Fruit fly (Drosophila melanogaster) whole organism, embryonic: ENCODE measurements around the gene CheB38b.

Experiments used
- Antp ChIP-seq: fragments of 200-800 bp; sonication (Bioruptor generic); optimal IDR thresholded peaks from 3 replicates; lab custom pipeline; 2016; ENCODE audit warnings: missing biosample characterization, missing genetic modification characterization
- Bteb2 ChIP-seq: fragments of 200-800 bp; sonication (Bioruptor generic); optimal IDR thresholded peaks from 2 replicates; lab custom pipeline; 2016; ENCODE audit warnings: missing biosample characterization, missing genetic modification characterization
- C15 ChIP-seq: fragments of 200-800 bp; sonication (Bioruptor generic); IDR thresholded peaks from 3 replicates; pipeline ENCODE4 v1.3.6; 2022; ENCODE audit warnings: missing biosample characterization, missing genetic modification characterization
- CG14667 ChIP-seq: fragments of 200-800 bp; sonication (Bioruptor generic); IDR thresholded peaks from 2 replicates; pipeline ENCODE4 v1.3.6; 2022; ENCODE audit warnings: missing biosample characterization, missing genetic modification characterization
- CG14965 ChIP-seq: fragments of 200-800 bp; sonication (Bioruptor generic); optimal IDR thresholded peaks from 2 replicates; lab custom pipeline; 2016; ENCODE audit warnings: missing biosample characterization, missing genetic modification characterization, borderline replicate concordance
- CG15011 ChIP-seq: fragments of 200-800 bp; sonication (Bioruptor generic); optimal IDR thresholded peaks from 3 replicates; lab custom pipeline; 2018; ENCODE audit warnings: missing biosample characterization, mild to moderate bottlenecking, missing genetic modification characterization
- CG15479 ChIP-seq: fragments of 200-800 bp; sonication (Bioruptor generic); optimal IDR thresholded peaks from 3 replicates; lab custom pipeline; 2019; ENCODE audit warnings: missing biosample characterization, mild to moderate bottlenecking, missing genetic modification characterization, moderate library complexity
- CG15696 ChIP-seq: fragments of 200-800 bp; sonication (Bioruptor generic); optimal IDR thresholded peaks from 2 replicates; lab custom pipeline; 2019; ENCODE audit warnings: missing biosample characterization, mild to moderate bottlenecking, missing genetic modification characterization, moderate library complexity
- CG1647 ChIP-seq: fragments of 200-800 bp; sonication (Bioruptor generic); optimal IDR thresholded peaks from 3 replicates; lab custom pipeline; 2016; ENCODE audit warnings: missing biosample characterization, missing genetic modification characterization
- CG18476 ChIP-seq: fragments of 200-800 bp; sonication (Bioruptor generic); optimal IDR thresholded peaks from 2 replicates; lab custom pipeline; 2016; ENCODE audit warnings: missing biosample characterization, mild to moderate bottlenecking, missing genetic modification characterization
- CG2116 ChIP-seq: fragments of 200-800 bp; sonication (Bioruptor generic); optimal IDR thresholded peaks from 3 replicates; lab custom pipeline; 2018; ENCODE audit warnings: missing biosample characterization, mild to moderate bottlenecking, missing genetic modification characterization
- CG2199 ChIP-seq: fragments of 200-800 bp; sonication (Bioruptor generic); IDR thresholded peaks from 3 replicates; pipeline ENCODE4 v1.3.6; 2022; ENCODE audit warnings: missing biosample characterization, missing genetic modification characterization
- CG2889 ChIP-seq: fragments of 200-800 bp; sonication (Bioruptor generic); IDR thresholded peaks from 3 replicates; pipeline ENCODE4 v1.3.6; 2022; ENCODE audit warnings: missing biosample characterization, missing genetic modification characterization
- CG4404 ChIP-seq: fragments of 200-800 bp; sonication (Bioruptor generic); IDR thresholded peaks from 2 replicates; pipeline ENCODE4 v1.3.6; 2022; ENCODE audit warnings: missing biosample characterization, missing genetic modification characterization
- CG4730 ChIP-seq: fragments of 200-800 bp; sonication (Bioruptor generic); IDR thresholded peaks from 2 replicates; pipeline ENCODE4 v1.3.6; 2022; ENCODE audit warnings: missing biosample characterization, missing genetic modification characterization
- CG5245 ChIP-seq: fragments of 200-800 bp; sonication (Bioruptor generic); optimal IDR thresholded peaks from 3 replicates; lab custom pipeline; 2016; ENCODE audit warnings: missing biosample characterization, missing genetic modification characterization
- CG6254 ChIP-seq: fragments of 200-800 bp; sonication (Bioruptor generic); optimal IDR thresholded peaks from 3 replicates; lab custom pipeline; 2017; ENCODE audit warnings: mild to moderate bottlenecking, missing biosample characterization, missing genetic modification reagents, missing genetic modification characterization
- CG7556 ChIP-seq: fragments of 200-800 bp; sonication (Bioruptor generic); optimal IDR thresholded peaks from 2 replicates; lab custom pipeline; 2017; ENCODE audit warnings: missing biosample characterization, mild to moderate bottlenecking, missing genetic modification characterization
- CG8290 ChIP-seq, 3 experiments: fragments of 200-800 bp; sonication (Bioruptor generic); optimal IDR thresholded peaks; 2 replicates each; lab custom pipeline; 2016 to 2019; ENCODE audit warnings: missing biosample characterization in 3 of 3, missing genetic modification characterization in 3 of 3, mild to moderate bottlenecking in 2 of 3, moderate library complexity in 1 of 3
- CG8359 ChIP-seq: fragments of 200-800 bp; sonication (Bioruptor generic); optimal IDR thresholded peaks from 2 replicates; lab custom pipeline; 2017; ENCODE audit warnings: missing biosample characterization, mild to moderate bottlenecking, missing genetic modification characterization, borderline replicate concordance
- Camta ChIP-seq: fragments of 200-800 bp; sonication (Bioruptor generic); optimal IDR thresholded peaks from 2 replicates; lab custom pipeline; 2016; ENCODE audit warnings: missing biosample characterization, missing genetic modification characterization
- Dfd ChIP-seq, 2 experiments: fragments of >200 bp; optimal IDR thresholded peaks; 2 replicates each; lab custom pipeline; 2017; ENCODE audit warnings: missing biosample characterization in 2 of 2, missing genetic modification characterization in 2 of 2
- Dp ChIP-seq: fragments of 200-800 bp; sonication (Bioruptor generic); optimal IDR thresholded peaks from 2 replicates; lab custom pipeline; 2018; ENCODE audit warnings: missing biosample characterization, mild to moderate bottlenecking, missing genetic modification characterization, moderate library complexity
- ERR ChIP-seq: fragments of 200-800 bp; sonication (Bioruptor generic); optimal IDR thresholded peaks from 2 replicates; lab custom pipeline; 2016; ENCODE audit warnings: missing biosample characterization, missing genetic modification characterization
- Ets65A ChIP-seq: fragments of 200-800 bp; sonication (Bioruptor generic); peaks from one replicate; lab custom pipeline; 2016; ENCODE audit warnings: missing biosample characterization, missing genetic modification characterization
- Ets97D ChIP-seq: fragments of 200-800 bp; sonication (Bioruptor generic); optimal IDR thresholded peaks from 3 replicates; lab custom pipeline; 2016; ENCODE audit warnings: missing biosample characterization, missing genetic modification characterization
- Gsc ChIP-seq: fragments of 200-800 bp; sonication (Bioruptor generic); IDR thresholded peaks from 2 replicates; pipeline ENCODE4 v1.3.6; 2022; ENCODE audit warnings: missing biosample characterization, missing genetic modification characterization
- Gug ChIP-seq: fragments of 200-800 bp; sonication (Bioruptor generic); IDR thresholded peaks from 4 replicates; pipeline ENCODE4 v1.3.6; 2022; ENCODE audit warnings: missing biosample characterization, missing genetic modification characterization
- Hey ChIP-seq: fragments of 200-800 bp; sonication (Bioruptor generic); optimal IDR thresholded peaks from 3 replicates; lab custom pipeline; 2018; ENCODE audit warnings: missing biosample characterization, mild to moderate bottlenecking, missing genetic modification characterization
- MTF-1 ChIP-seq: fragments of 200-800 bp; sonication (Bioruptor generic); optimal IDR thresholded peaks from 2 replicates; lab custom pipeline; 2018; ENCODE audit warnings: missing biosample characterization, mild to moderate bottlenecking, missing genetic modification characterization, borderline replicate concordance
- Meics ChIP-seq: fragments of 200-800 bp; sonication (Bioruptor generic); optimal IDR thresholded peaks from 2 replicates; lab custom pipeline; 2017; ENCODE audit warnings: missing biosample characterization, mild to moderate bottlenecking, missing genetic modification characterization
- al ChIP-seq: fragments of 200-800 bp; sonication (Bioruptor generic); IDR thresholded peaks from 2 replicates; pipeline ENCODE4 v1.3.6; 2022; ENCODE audit warnings: missing biosample characterization, missing genetic modification characterization
- ara ChIP-seq: fragments of 200-800 bp; sonication (Bioruptor generic); IDR thresholded peaks from 2 replicates; pipeline ENCODE4 v1.3.6; 2022; ENCODE audit warnings: missing biosample characterization, missing genetic modification characterization
- bbx ChIP-seq: fragments of 200-800 bp; sonication (Bioruptor generic); IDR thresholded peaks from 2 replicates; pipeline ENCODE4 v1.3.6; 2022; ENCODE audit warnings: missing biosample characterization, missing genetic modification characterization; ENCODE audit not compliant: partially characterized antibody
- ci ChIP-seq: fragments of 200-800 bp; sonication (Bioruptor generic); IDR thresholded peaks from 3 replicates; pipeline ENCODE4 v1.3.6; 2022; ENCODE audit warnings: missing biosample characterization, missing genetic modification characterization
- ems ChIP-seq: fragments of 200-800 bp; sonication (Bioruptor generic); optimal IDR thresholded peaks from 3 replicates; lab custom pipeline; 2016; ENCODE audit warnings: missing biosample characterization, missing genetic modification characterization
- fd3F ChIP-seq: fragments of 200-800 bp; sonication (Bioruptor generic); optimal IDR thresholded peaks from 2 replicates; lab custom pipeline; 2018; ENCODE audit warnings: missing biosample characterization, mild to moderate bottlenecking, missing genetic modification characterization, moderate library complexity
- fu2 ChIP-seq: fragments of 200-800 bp; sonication (Bioruptor generic); optimal IDR thresholded peaks from 2 replicates; lab custom pipeline; 2016; ENCODE audit warnings: missing biosample characterization, missing genetic modification characterization
- hkb ChIP-seq, 2 experiments: fragments of 200-800 bp in 1 of 2; fragments of >200 bp in 1 of 2; sonication (Bioruptor generic) in 1 of 2; IDR thresholded peaks in 1 of 2; optimal IDR thresholded peaks in 1 of 2; 2 replicates each; pipeline versions ENCODE4 v1.3.6 to Lab custom; 2017 to 2022; ENCODE audit warnings: missing biosample characterization in 1 of 2, missing genetic modification characterization in 1 of 2
- knrl ChIP-seq: fragments of 200-800 bp; sonication (Bioruptor generic); IDR thresholded peaks from 3 replicates; pipeline ENCODE4 v1.3.6; 2022; ENCODE audit warnings: missing biosample characterization, missing genetic modification characterization; ENCODE audit not compliant: partially characterized antibody
- nau ChIP-seq: fragments of 200-800 bp; sonication (Bioruptor generic); optimal IDR thresholded peaks from 3 replicates; lab custom pipeline; 2017; ENCODE audit warnings: missing biosample characterization, mild to moderate bottlenecking, missing genetic modification characterization, missing genetic modification reagents
- row ChIP-seq: fragments of 200-800 bp; sonication (Bioruptor generic); IDR thresholded peaks from 3 replicates; pipeline ENCODE4 v1.3.6; 2022; ENCODE audit warnings: missing biosample characterization, missing genetic modification characterization
- schlank ChIP-seq: fragments of 200-800 bp; sonication (Bioruptor generic); optimal IDR thresholded peaks from 2 replicates; lab custom pipeline; 2018; ENCODE audit warnings: missing biosample characterization, mild to moderate bottlenecking, missing genetic modification characterization
- stc ChIP-seq: fragments of 200-800 bp; sonication (Bioruptor generic); IDR thresholded peaks from 2 replicates; pipeline ENCODE4 v1.3.6; 2022; ENCODE audit warnings: missing biosample characterization, missing genetic modification characterization
- sug ChIP-seq: fragments of 200-800 bp; optimal IDR thresholded peaks from 2 replicates; lab custom pipeline; 2019; ENCODE audit warnings: missing biosample characterization, mild to moderate bottlenecking, missing genetic modification characterization, moderate library complexity
- twi ChIP-seq: fragments of 200-800 bp; optimal IDR thresholded peaks from 2 replicates; lab custom pipeline; 2019; ENCODE audit warnings: missing biosample characterization, mild to moderate bottlenecking, missing genetic modification characterization, moderate library complexity
- tx ChIP-seq: fragments of 200-800 bp; sonication (Bioruptor generic); optimal IDR thresholded peaks from 2 replicates; lab custom pipeline; 2016; ENCODE audit warnings: missing biosample characterization, missing genetic modification characterization
- vfl ChIP-seq: fragments of 200-800 bp; sonication (Bioruptor generic); optimal IDR thresholded peaks from 2 replicates; lab custom pipeline; 2016; ENCODE audit warnings: missing biosample characterization, missing genetic modification characterization
- z ChIP-seq: fragments of 200-800 bp; sonication (Bioruptor generic); IDR thresholded peaks from 3 replicates; pipeline ENCODE4 v1.3.6; 2022; ENCODE audit warnings: missing biosample characterization, missing genetic modification characterization
- zf30C ChIP-seq: fragments of 200-800 bp; sonication (Bioruptor generic); optimal IDR thresholded peaks from 3 replicates; lab custom pipeline; 2018; ENCODE audit warnings: missing biosample characterization, mild to moderate bottlenecking, missing genetic modification characterization

The CheB38b gene

DNA sequence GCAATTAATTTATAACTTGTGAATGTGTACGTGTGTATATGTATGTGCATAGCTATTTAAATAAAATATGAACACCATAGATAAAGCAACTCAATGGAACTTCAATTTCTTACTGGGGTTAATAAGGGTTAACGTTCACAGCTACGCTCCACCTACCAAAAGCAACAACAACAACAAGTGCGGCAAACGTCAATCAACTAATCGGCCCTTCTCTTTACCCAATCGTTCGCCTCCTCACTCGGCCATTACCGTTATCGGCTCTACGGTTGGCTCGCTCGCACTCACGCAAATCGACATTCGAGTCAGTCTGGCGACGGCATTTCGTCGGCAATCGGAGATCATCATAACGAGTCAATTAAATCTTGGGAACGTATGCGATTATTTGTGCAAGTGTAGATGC, 34.0 kb downstream of the CheB38b start (continued):
- TF ChIP-seq CG2116 (GFP tag; lab: Kevin White, UChicago) (no peak), C15 (GFP tag; lab: Robert Waterston, UW) (no peak), al (GFP tag; lab: Robert Waterston, UW) (no peak), twi (no peak), ems (no peak), nau (GFP tag; lab: Kevin White, UChicago) (no peak), Gsc (GFP tag; lab: Robert Waterston, UW) (no peak), bbx (GFP tag; lab: Robert Waterston, UW) (no peak), MTF-1 (no peak), CG4404 (GFP tag; lab: Robert Waterston, UW) (no peak), CG15479 (GFP tag; lab: Kevin White, UChicago) (peak; percentile 50), Hey (tag; lab: Kevin White, UChicago) (no peak), ara (GFP tag; lab: Robert Waterston, UW) (0 out of 2 replicates have a peak, but pooled peaks have one; percentile 27), CG5245 (no peak), ERR (GFP tag; lab: Kevin White, UChicago) (no peak)

- peak; percentile 73 for TF ChIP-seq Meics
- TF ChIP-seq Bteb2 (GFP tag; lab: Kevin White, UChicago) = no peak
- no peak for TF ChIP-seq Ets65A (GFP tag; lab: Kevin White, UChicago)
- peak; percentile 61 for TF ChIP-seq CG15011 (GFP tag; lab: Kevin White, UChicago)
- peak; percentile 29 for TF ChIP-seq CG6254 (GFP tag; lab: Kevin White, UChicago)
- TF ChIP-seq schlank = peak; percentile 86
- TF ChIP-seq CG18476 (GFP tag; lab: Kevin White, UChicago) = peak; percentile 2
- TF ChIP-seq CG2199 = no peak
- no peak for TF ChIP-seq knrl (GFP tag; lab: Robert Waterston, UW)
- peak; percentile 28 for TF ChIP-seq sug
- no peak for TF ChIP-seq z
- peak; percentile 33 for TF ChIP-seq tx (GFP tag; lab: Kevin White, UChicago)
- TF ChIP-seq Gug (GFP tag; lab: Robert Waterston, UW) = no peak
- TF ChIP-seq vfl (GFP tag; lab: Kevin White, UChicago) = no peak
- TF ChIP-seq fu2 (GFP tag; lab: Kevin White, UChicago) = no peak
- TF ChIP-seq row (GFP tag; lab: Robert Waterston, UW) = peak; percentile 9; the same call in 1 of the 3 replicates
- TF ChIP-seq fd3F (GFP tag; lab: Kevin White, UChicago) = peak; percentile 56
- no peak for TF ChIP-seq CG14667 (GFP tag; lab: Robert Waterston, UW)
- peak; percentile 7 for TF ChIP-seq CG1647 (GFP tag; lab: Kevin White, UChicago)
- TF ChIP-seq Dp (GFP tag; lab: Kevin White, UChicago) = no peak
- TF ChIP-seq Camta = peak; percentile 30
- TF ChIP-seq CG14965 (GFP tag; lab: Kevin White, UChicago) = peak; percentile 59
- TF ChIP-seq stc (GFP tag; lab: Robert Waterston, UW) = peak; percentile 10; the same call in 1 of the 2 replicates
- peak; percentile 59 for TF ChIP-seq CG8359 (GFP tag; lab: Kevin White, UChicago)
- no peak for TF ChIP-seq CG4730 (GFP tag; lab: Robert Waterston, UW)
- peak; percentile 19 for TF ChIP-seq CG8290 (GFP tag; optimal IDR thresholded peaks at IDR 0.05; lab: Kevin White, UChicago)
- peak; percentile 57 to 94 for TF ChIP-seq CG8290 (tag; optimal IDR thresholded peaks at IDR 0.05; lab: Kevin White, UChicago)
- peak; percentile 90 for TF ChIP-seq CG15696 (tag; lab: Kevin White, UChicago)
- no peak for TF ChIP-seq Ets97D (GFP tag; lab: Kevin White, UChicago)
- peak; percentile 82 for TF ChIP-seq ci (GFP tag; lab: Robert Waterston, UW)
- TF ChIP-seq CG7556 (GFP tag; lab: Kevin White, UChicago) = peak; percentile 67
- no peak for TF ChIP-seq Dfd (GFP tag; optimal IDR thresholded peaks at IDR 0.05; lab: Kevin White, UChicago)
- no peak for TF ChIP-seq zf30C (GFP tag; lab: Kevin White, UChicago)
- no peak for TF ChIP-seq hkb (optimal IDR thresholded peaks at IDR 0.05; lab: Kevin White, UChicago)
- TF ChIP-seq hkb (GFP tag; IDR thresholded peaks at IDR 0.05; lab: Robert Waterston, UW) = peak; percentile 67
- no peak for TF ChIP-seq CG2889 (GFP tag; lab: Robert Waterston, UW)
- TF ChIP-seq Antp (GFP tag; lab: Kevin White, UChicago) = peak; percentile 48
Measured at dm6 chr2L:20780768-20781167, 36.3 kb downstream of the CheB38b start.
